Worm (Caenorhabditis elegans) whole organism, early embryonic: Measurements from ENCODE around the gene F32H5.1.

Experiments used
- B0310.2 ChIP-seq: sonication (generic microtip); optimal IDR thresholded peaks from 2 replicates; lab custom pipeline; 2016; ENCODE audit warnings: mild to moderate bottlenecking, missing genetic modification characterization, missing compliant biosample characterization
- F13C5.2 ChIP-seq: sonication (generic microtip); optimal IDR thresholded peaks from 2 replicates; lab custom pipeline; 2017; ENCODE audit warnings: mild to moderate bottlenecking, missing genetic modification characterization, inconsistent platforms, missing compliant biosample characterization
- aly-1 ChIP-seq: sonication (generic microtip); optimal IDR thresholded peaks from 2 replicates; lab custom pipeline; 2016; ENCODE audit warnings: missing genetic modification characterization, missing compliant biosample characterization
- ama-1 ChIP-seq: fragments of 150-350 bp; optimal IDR thresholded peaks from 2 replicates; lab custom pipeline; 2014
- ceh-13 ChIP-seq: fragments of 200-800 bp; sonication (Bioruptor generic); optimal IDR thresholded peaks from 2 replicates; lab custom pipeline; 2018; ENCODE audit warnings: mild to moderate bottlenecking, missing genetic modification characterization, missing compliant biosample characterization
- ceh-36 ChIP-seq: sonication (generic microtip); optimal IDR thresholded peaks from 2 replicates; lab custom pipeline; 2016; ENCODE audit warnings: missing genetic modification characterization, inconsistent platforms, missing compliant biosample characterization
- ets-7 ChIP-seq: sonication (generic microtip); optimal IDR thresholded peaks from 2 replicates; lab custom pipeline; 2016; ENCODE audit warnings: missing genotype, missing genetic modification characterization, missing compliant biosample characterization
- flt-1 ChIP-seq: fragments of 200-800 bp; sonication (Bioruptor generic); IDR thresholded peaks from 2 replicates; pipeline ENCODE4 v1.3.6; 2022; ENCODE audit warnings: missing genetic modification characterization, missing compliant biosample characterization
- hmbx-1 ChIP-seq: sonication (generic microtip); optimal IDR thresholded peaks from 2 replicates; lab custom pipeline; 2016; ENCODE audit warnings: mild to moderate bottlenecking, missing genetic modification characterization, missing compliant biosample characterization
- hmg-4 ChIP-seq: fragments of 200-800 bp; sonication (Bioruptor generic); optimal IDR thresholded peaks from 2 replicates; lab custom pipeline; 2018; ENCODE audit warnings: mild to moderate bottlenecking, missing genetic modification characterization, missing compliant biosample characterization
- hnd-1 ChIP-seq: sonication (generic microtip); optimal IDR thresholded peaks from 2 replicates; lab custom pipeline; 2016; ENCODE audit warnings: missing genetic modification characterization, missing compliant biosample characterization
- pes-1 ChIP-seq: fragments of 200-800 bp; sonication (Bioruptor generic); IDR thresholded peaks from 2 replicates; pipeline ENCODE4 v1.3.6; 2022; ENCODE audit warnings: missing genetic modification reagents, missing genetic modification characterization, missing compliant biosample characterization
- scrt-1 ChIP-seq: fragments of 200-800 bp; sonication (Bioruptor generic); IDR thresholded peaks from 2 replicates; pipeline ENCODE4 v1.3.6; 2022; ENCODE audit warnings: missing genetic modification characterization, missing compliant biosample characterization
- sea-1 ChIP-seq: fragments of 200-800 bp; sonication (Bioruptor generic); conservative IDR thresholded peaks from 2 replicates; pipeline ENCODE4 v1.3.6; 2022; ENCODE audit warnings: missing genetic modification characterization, missing compliant biosample characterization
- tbx-11 ChIP-seq: fragments of 200-800 bp; sonication (Bioruptor generic); IDR thresholded peaks from 2 replicates; pipeline ENCODE4 v1.3.6; 2022; ENCODE audit warnings: missing genetic modification characterization, missing compliant biosample characterization
- tbx-37 ChIP-seq: fragments of 200-800 bp; sonication (Bioruptor generic); conservative IDR thresholded peaks from 2 replicates; pipeline ENCODE4 v1.3.6; 2022; ENCODE audit warnings: missing genetic modification reagents, missing genetic modification characterization, missing compliant biosample characterization
- tra-4 ChIP-seq: sonication (generic microtip); optimal IDR thresholded peaks from 2 replicates; lab custom pipeline; 2017; ENCODE audit warnings: missing genetic modification characterization, missing compliant biosample characterization

Gene F32H5.1

DNA sequence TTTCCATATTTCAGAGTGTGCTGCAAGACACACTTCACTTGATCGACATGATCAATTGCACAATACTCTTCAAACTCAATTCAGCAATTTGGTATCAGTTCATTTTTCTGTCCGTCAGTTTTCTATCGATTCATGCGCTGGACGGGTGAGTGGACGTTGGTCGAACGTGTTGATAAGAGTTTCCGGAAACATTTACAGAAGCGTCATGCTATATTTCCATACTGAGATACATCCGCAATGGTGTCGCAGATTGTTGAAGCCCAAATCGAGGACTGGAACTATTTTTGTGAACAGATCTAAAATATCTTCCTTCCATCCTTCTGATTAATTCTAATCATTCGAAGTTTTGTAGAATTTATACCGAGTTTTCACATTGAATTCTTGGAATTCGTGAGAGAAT is 11.8 kb upstream of the F32H5.1 start:
- no peak for TF ChIP-seq aly-1 (tag; lab: Kevin White, UChicago)
- TF ChIP-seq ets-7 (tag; lab: Kevin White, UChicago) = no peak
- TF ChIP-seq ceh-36 (tag; lab: Kevin White, UChicago) = no peak
- no peak for TF ChIP-seq scrt-1 (GFP tag; lab: Robert Waterston, UW)
- no peak for TF ChIP-seq pes-1 (GFP tag; lab: Robert Waterston, UW)
- TF ChIP-seq tra-4 (tag; lab: Kevin White, UChicago) = no peak
- TF ChIP-seq flt-1 (GFP tag; lab: Robert Waterston, UW) = no peak
- TF ChIP-seq ama-1 = no peak
- no peak for TF ChIP-seq hmbx-1
- TF ChIP-seq ceh-13 = no peak
- TF ChIP-seq hnd-1 (tag; lab: Kevin White, UChicago) = no peak
- TF ChIP-seq tbx-37 (GFP tag; lab: Robert Waterston, UW) = no peak
- no peak for TF ChIP-seq B0310.2 (tag; lab: Kevin White, UChicago)
- TF ChIP-seq tbx-11 = no peak
- TF ChIP-seq hmg-4 (GFP tag; lab: Kevin White, UChicago) = no peak

DNA sequence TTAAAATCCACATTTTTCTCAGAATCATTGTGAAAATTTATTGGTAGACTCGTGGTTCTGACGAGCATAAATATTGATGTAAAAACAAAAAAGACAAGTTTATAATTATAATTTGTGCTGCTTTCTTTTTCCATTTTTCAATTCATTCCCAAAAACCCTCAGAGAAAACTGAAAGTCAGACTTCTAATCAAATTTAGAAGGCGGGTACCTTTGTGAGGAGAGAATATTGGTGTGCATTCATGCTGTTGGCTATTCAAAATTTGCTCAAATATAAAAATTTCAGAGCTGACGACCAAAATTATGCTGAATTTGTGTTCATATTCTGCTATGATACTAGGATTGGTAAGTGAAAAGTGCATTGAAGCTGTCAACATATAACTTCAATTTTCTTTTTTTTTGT is 9.2 kb upstream of the F32H5.1 start, which contains the start of gene srx-125:
Gene srx-125 (plus strand): TSS at position 301 of the 400 bp plus-strand sequence.
- no peak for TF ChIP-seq sea-1 (GFP tag; lab: Robert Waterston, UW)
- no peak for TF ChIP-seq ets-7 (tag; lab: Kevin White, UChicago)
- TF ChIP-seq B0310.2 (tag; lab: Kevin White, UChicago) = no peak
- no peak for TF ChIP-seq aly-1 (tag; lab: Kevin White, UChicago)
- no peak for TF ChIP-seq hmg-4 (GFP tag; lab: Kevin White, UChicago)
- TF ChIP-seq F13C5.2 = no peak
- TF ChIP-seq pes-1 (GFP tag; lab: Robert Waterston, UW) = no peak
- no peak for TF ChIP-seq tbx-11
- TF ChIP-seq ceh-36 (tag; lab: Kevin White, UChicago) = no peak
- TF ChIP-seq flt-1 (GFP tag; lab: Robert Waterston, UW) = no peak
- no peak for TF ChIP-seq ceh-13
- no peak for TF ChIP-seq hnd-1 (tag; lab: Kevin White, UChicago)
- TF ChIP-seq scrt-1 (GFP tag; lab: Robert Waterston, UW) = no peak
- no peak for TF ChIP-seq ama-1

- TF ChIP-seq aly-1 (tag; lab: Kevin White, UChicago) (no peak), sea-1 (GFP tag; lab: Robert Waterston, UW) (no peak), hmbx-1 (no peak), hnd-1 (tag; lab: Kevin White, UChicago) (no peak), flt-1 (GFP tag; lab: Robert Waterston, UW) (no peak), ets-7 (tag; lab: Kevin White, UChicago) (no peak), F13C5.2 (no peak), B0310.2 (tag; lab: Kevin White, UChicago) (no peak), ceh-13 (no peak)
These were observed 8.7 kb upstream of the F32H5.1 start for ce11 chrV:13366488-13366887.

DNA sequence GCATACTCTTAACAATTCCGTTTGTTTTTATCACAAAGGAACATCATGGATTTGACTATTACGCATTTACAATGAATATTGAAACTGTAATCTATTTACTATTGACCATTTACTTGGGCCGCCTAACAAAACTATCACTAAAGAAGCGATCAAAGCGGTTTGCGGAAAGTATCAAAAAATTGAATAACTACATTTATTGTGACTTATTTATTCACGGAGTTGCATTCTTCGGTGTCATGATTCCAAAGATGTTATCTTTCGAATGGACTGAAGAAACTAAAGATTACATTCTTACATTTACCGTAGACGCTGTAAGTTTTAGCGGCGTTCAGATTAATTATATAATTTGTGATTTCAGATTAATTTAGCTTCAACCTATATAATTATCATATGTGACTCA is 6.4 kb upstream of the F32H5.1 start:
- TF ChIP-seq hmg-4 (GFP tag; lab: Kevin White, UChicago) (no peak), B0310.2 (tag; lab: Kevin White, UChicago) (no peak), tbx-37 (GFP tag; lab: Robert Waterston, UW) (no peak), pes-1 (GFP tag; lab: Robert Waterston, UW) (no peak), hmbx-1 (no peak), ets-7 (tag; lab: Kevin White, UChicago) (no peak), aly-1 (tag; lab: Kevin White, UChicago) (no peak), ceh-13 (no peak)

ce11 chrV:13363415-13363814 is 5.6 kb upstream of the F32H5.1 start, which contains the start of gene srg-46:
TSS of gene srg-46 (plus strand) at chrV:13363715.
- TF ChIP-seq ceh-36 (tag; lab: Kevin White, UChicago) = no peak
- TF ChIP-seq sea-1 (GFP tag; lab: Robert Waterston, UW) = no peak
- TF ChIP-seq hnd-1 (tag; lab: Kevin White, UChicago) = no peak
- TF ChIP-seq tra-4 (tag; lab: Kevin White, UChicago) = no peak
- TF ChIP-seq scrt-1 (GFP tag; lab: Robert Waterston, UW) = no peak
- no peak for TF ChIP-seq tbx-11
- TF ChIP-seq flt-1 (GFP tag; lab: Robert Waterston, UW) = no peak

DNA sequence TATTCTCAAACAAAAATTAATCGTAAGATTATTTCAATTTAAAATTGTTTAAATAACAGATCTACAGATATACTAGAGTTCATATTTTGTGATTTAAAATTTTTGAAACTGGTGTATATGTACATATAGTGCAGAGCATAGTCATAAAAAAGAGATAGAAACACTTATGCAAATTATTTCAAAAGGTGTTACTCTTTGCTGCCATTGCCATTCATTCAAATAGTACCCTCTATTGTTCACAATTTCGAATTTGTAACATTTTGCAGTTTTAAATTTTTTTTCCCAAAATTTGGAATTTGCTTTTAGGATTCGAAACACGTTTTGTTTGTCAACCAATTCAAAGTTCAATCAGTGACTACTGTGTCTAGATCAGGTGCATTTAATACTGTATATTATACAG is 2.4 kb upstream of the F32H5.1 start, which contains the start of gene F32H5.4:
Gene F32H5.4 (plus strand): TSS at position 301 of the 400 bp plus-strand sequence.
- no peak for TF ChIP-seq ets-7 (tag; lab: Kevin White, UChicago)
- no peak for TF ChIP-seq B0310.2 (tag; lab: Kevin White, UChicago)
- TF ChIP-seq hmbx-1 = no peak
- no peak for TF ChIP-seq tbx-37 (GFP tag; lab: Robert Waterston, UW)
- TF ChIP-seq sea-1 (GFP tag; lab: Robert Waterston, UW) = no peak
- TF ChIP-seq hnd-1 (tag; lab: Kevin White, UChicago) = no peak
- TF ChIP-seq ama-1 = no peak
- TF ChIP-seq flt-1 (GFP tag; lab: Robert Waterston, UW) = no peak
- TF ChIP-seq tra-4 (tag; lab: Kevin White, UChicago) = no peak
- no peak for TF ChIP-seq scrt-1 (GFP tag; lab: Robert Waterston, UW)
- TF ChIP-seq ceh-13 = no peak
- no peak for TF ChIP-seq hmg-4 (GFP tag; lab: Kevin White, UChicago)
- no peak for TF ChIP-seq pes-1 (GFP tag; lab: Robert Waterston, UW)
- no peak for TF ChIP-seq ceh-36 (tag; lab: Kevin White, UChicago)
- TF ChIP-seq tbx-11 = no peak
- TF ChIP-seq aly-1 (tag; lab: Kevin White, UChicago) = no peak
- TF ChIP-seq F13C5.2 = no peak

ce11 chrV:13358823-13359592 is 1.2 kb upstream of the F32H5.1 start, which contains the start of gene F32H5.3:
TSS of gene F32H5.3 (plus strand) at chrV:13359335.
- no peak for TF ChIP-seq ceh-13
